Worm (Caenorhabditis elegans) whole organism, L1 larva: Measurements from ENCODE around the gene C35B1.2.

Experiments
- C04F5.9 ChIP-seq: sonication (generic microtip); optimal IDR thresholded peaks from 2 replicates; lab custom pipeline; 2016; ENCODE audit warnings: missing genetic modification characterization, missing compliant biosample characterization
- aha-1 ChIP-seq: fragments of 150-350 bp; optimal IDR thresholded peaks from 2 replicates; lab custom pipeline; 2014; ENCODE audit warnings: missing biosample characterization, missing genetic modification characterization
- aly-2 ChIP-seq: fragments of 150-350 bp; optimal IDR thresholded peaks from 2 replicates; lab custom pipeline; 2014; ENCODE audit warnings: missing biosample characterization, missing genetic modification characterization
- ama-1 ChIP-seq: fragments of 150-350 bp; optimal IDR thresholded peaks from 2 replicates; lab custom pipeline; 2014
- blmp-1 ChIP-seq: fragments of 150-350 bp; optimal IDR thresholded peaks from 2 replicates; lab custom pipeline; 2014; ENCODE audit warnings: missing biosample characterization, missing genetic modification characterization
- ceh-63 ChIP-seq: fragments of 200-800 bp; sonication (Bioruptor generic); optimal IDR thresholded peaks from 2 replicates; lab custom pipeline; 2018; ENCODE audit warnings: mild to moderate bottlenecking, missing genetic modification characterization, missing compliant biosample characterization
- ceh-82 ChIP-seq, 3 experiments: fragments of 150-350 bp in 1 of 3; sonication (generic microtip) in 2 of 3; optimal IDR thresholded peaks; 2 replicates each; lab custom pipeline; 2014 to 2017; ENCODE audit warnings: missing biosample characterization in 3 of 3, missing genetic modification characterization in 3 of 3
- ceh-90 ChIP-seq: sonication (generic microtip); optimal IDR thresholded peaks from 2 replicates; lab custom pipeline; 2016; ENCODE audit warnings: missing genetic modification characterization, missing compliant biosample characterization
- ces-1 ChIP-seq: fragments of 150-350 bp; optimal IDR thresholded peaks from 2 replicates; lab custom pipeline; 2014; ENCODE audit warnings: missing biosample characterization, missing genetic modification reagents, missing genetic modification characterization
- dsc-1 ChIP-seq: sonication (generic microtip); optimal IDR thresholded peaks from 2 replicates; lab custom pipeline; 2016; ENCODE audit warnings: mild to moderate bottlenecking, missing genetic modification characterization, missing compliant biosample characterization
- efl-3 ChIP-seq: fragments of 200-800 bp; sonication (Bioruptor generic); optimal IDR thresholded peaks from 2 replicates; lab custom pipeline; 2018; ENCODE audit warnings: mild to moderate bottlenecking, missing genetic modification characterization, missing compliant biosample characterization
- elt-2 ChIP-seq: sonication (generic microtip); optimal IDR thresholded peaks from 2 replicates; lab custom pipeline; 2016; ENCODE audit warnings: missing genetic modification characterization, mild to moderate bottlenecking, inconsistent platforms, missing compliant biosample characterization, missing genetic modification reagents
- elt-3 ChIP-seq, 6 experiments: fragments of 150-350 bp in 1 of 6; sonication (generic microtip); optimal IDR thresholded peaks; 2 replicates each; lab custom pipeline; 2017 to 2018; ENCODE audit warnings: missing biosample characterization in 6 of 6, missing genetic modification characterization in 6 of 6, inconsistent platforms in 1 of 6
- fos-1 ChIP-seq: fragments of 150-350 bp; optimal IDR thresholded peaks from 2 replicates; lab custom pipeline; 2014; ENCODE audit warnings: missing biosample characterization, missing genetic modification characterization
- grh-1 ChIP-seq: fragments of 200-800 bp; sonication (Bioruptor generic); IDR thresholded peaks from 2 replicates; pipeline ENCODE4 v1.3.6; 2022; ENCODE audit warnings: missing genetic modification reagents, missing genetic modification characterization, missing compliant biosample characterization
- hlh-17 ChIP-seq: fragments of 200-800 bp; sonication (Bioruptor generic); optimal IDR thresholded peaks from 2 replicates; lab custom pipeline; 2018; ENCODE audit warnings: missing genetic modification characterization, mild to moderate bottlenecking, missing compliant biosample characterization, moderate library complexity, borderline replicate concordance
- hpl-2 ChIP-seq: fragments of 150-350 bp; optimal IDR thresholded peaks from 2 replicates; lab custom pipeline; 2014; ENCODE audit warnings: missing biosample characterization, missing genetic modification reagents, missing genetic modification characterization
- irx-1 ChIP-seq: sonication (generic microtip); optimal IDR thresholded peaks from 2 replicates; lab custom pipeline; 2016; ENCODE audit warnings: missing genetic modification characterization, missing compliant biosample characterization
- lin-13 ChIP-seq: fragments of 150-350 bp; optimal IDR thresholded peaks from 2 replicates; lab custom pipeline; 2014; ENCODE audit warnings: missing biosample characterization, missing genetic modification reagents, missing genetic modification characterization
- lin-14 ChIP-seq: fragments of 200-800 bp; sonication (Bioruptor generic); optimal IDR thresholded peaks from 2 replicates; lab custom pipeline; 2018; ENCODE audit warnings: mild to moderate bottlenecking, missing genetic modification characterization, moderate library complexity, missing compliant biosample characterization
- lin-35 ChIP-seq, 2 experiments: fragments of 150-350 bp; optimal IDR thresholded peaks; 2 replicates each; lab custom pipeline; 2014; ENCODE audit warnings: missing biosample characterization in 2 of 2, missing genetic modification characterization in 2 of 2, missing genetic modification reagents in 2 of 2
- lin-39 ChIP-seq: fragments of 150-350 bp; optimal IDR thresholded peaks from 2 replicates; lab custom pipeline; 2014; ENCODE audit warnings: missing biosample characterization, missing genetic modification reagents, missing genetic modification characterization
- lir-3 ChIP-seq: sonication (generic microtip); optimal IDR thresholded peaks from 2 replicates; lab custom pipeline; 2016; ENCODE audit warnings: mild to moderate bottlenecking, missing genetic modification characterization, moderate library complexity, missing compliant biosample characterization; ENCODE audit not compliant: poor library complexity
- lsy-2 ChIP-seq, 2 experiments: fragments of 150-350 bp; optimal IDR thresholded peaks; 2 replicates each; lab custom pipeline; 2014; ENCODE audit warnings: missing biosample characterization in 2 of 2, missing genetic modification characterization in 2 of 2
- mab-9 ChIP-seq: fragments of 200-800 bp; sonication (Bioruptor generic); IDR thresholded peaks from 2 replicates; pipeline ENCODE4 v1.3.6; 2022; ENCODE audit warnings: missing genetic modification reagents, missing genetic modification characterization, missing compliant biosample characterization
- mdl-1 ChIP-seq, 2 experiments: fragments of 150-350 bp; optimal IDR thresholded peaks; 2 replicates each; lab custom pipeline; 2014 to 2017; ENCODE audit warnings: missing biosample characterization in 2 of 2, missing genetic modification characterization in 2 of 2, inconsistent platforms in 1 of 2
- mef-2 ChIP-seq: fragments of 150-350 bp; optimal IDR thresholded peaks from 2 replicates; lab custom pipeline; 2014; ENCODE audit warnings: missing biosample characterization, missing genetic modification characterization
- nhr-19 ChIP-seq: fragments of 200-800 bp; sonication (Bioruptor generic); conservative IDR thresholded peaks from 2 replicates; pipeline ENCODE4 v1.3.6; 2022; ENCODE audit warnings: missing genetic modification characterization, missing compliant biosample characterization
- nhr-47 ChIP-seq: sonication (generic microtip); optimal IDR thresholded peaks from 2 replicates; lab custom pipeline; 2016; ENCODE audit warnings: mild to moderate bottlenecking, missing genetic modification characterization, moderate library complexity, missing compliant biosample characterization
- nhr-76 ChIP-seq: sonication (generic microtip); optimal IDR thresholded peaks from 2 replicates; lab custom pipeline; 2017; ENCODE audit warnings: missing biosample characterization, missing genetic modification characterization
- nhr-77 ChIP-seq: fragments of 150-350 bp; optimal IDR thresholded peaks from 2 replicates; lab custom pipeline; 2014; ENCODE audit warnings: missing biosample characterization, missing genetic modification characterization
- nhr-85 ChIP-seq: sonication (generic microtip); peaks from one replicate; lab custom pipeline; 2016; ENCODE audit warnings: missing genetic modification characterization, inconsistent platforms, missing compliant biosample characterization
- nhr-90 ChIP-seq: sonication (generic microtip); optimal IDR thresholded peaks from 2 replicates; lab custom pipeline; 2016; ENCODE audit warnings: mild to moderate bottlenecking, missing genetic modification characterization, missing compliant biosample characterization; ENCODE audit not compliant: poor library complexity
- skn-1 ChIP-seq: fragments of 150-350 bp; optimal IDR thresholded peaks from 2 replicates; lab custom pipeline; 2014; ENCODE audit warnings: missing biosample characterization, missing genetic modification characterization
- sup-37 ChIP-seq: fragments of 200-800 bp; sonication (Bioruptor generic); optimal IDR thresholded peaks from 2 replicates; lab custom pipeline; 2018; ENCODE audit warnings: mild to moderate bottlenecking, missing genetic modification characterization, missing compliant biosample characterization
- swsn-7 ChIP-seq: sonication (generic microtip); optimal IDR thresholded peaks from 2 replicates; lab custom pipeline; 2016; ENCODE audit warnings: missing genetic modification characterization, missing compliant biosample characterization
- tbx-2 ChIP-seq: sonication (generic microtip); optimal IDR thresholded peaks from 2 replicates; lab custom pipeline; 2016; ENCODE audit warnings: missing genetic modification characterization, missing compliant biosample characterization
- tlp-1 ChIP-seq: fragments of 150-350 bp; optimal IDR thresholded peaks from 2 replicates; lab custom pipeline; 2014; ENCODE audit warnings: missing biosample characterization, missing genetic modification characterization
- unc-30 ChIP-seq: sonication (generic microtip); optimal IDR thresholded peaks from 2 replicates; lab custom pipeline; 2017; ENCODE audit warnings: missing biosample characterization, missing genetic modification characterization
- unc-86 ChIP-seq: sonication (generic microtip); optimal IDR thresholded peaks from 2 replicates; lab custom pipeline; 2016; ENCODE audit warnings: missing genetic modification characterization, missing compliant biosample characterization
- vab-15 ChIP-seq: sonication (generic microtip); optimal IDR thresholded peaks from 2 replicates; lab custom pipeline; 2017; ENCODE audit warnings: missing genotype, mild to moderate bottlenecking, missing genetic modification characterization, missing compliant biosample characterization
- xbp-1 ChIP-seq: sonication (generic microtip); optimal IDR thresholded peaks from 2 replicates; lab custom pipeline; 2016; ENCODE audit warnings: missing genetic modification characterization, missing compliant biosample characterization
- zag-1 ChIP-seq: fragments of 150-350 bp; optimal IDR thresholded peaks from 2 replicates; lab custom pipeline; 2014; ENCODE audit warnings: missing biosample characterization, missing genetic modification characterization

Gene C35B1.2

ce11 chrIV:4102720-4103119 lies 16.7 kb downstream of the C35B1.2 start, which contains the start of gene ubc-1:
ubc-1 (plus strand) TSS chrIV:4103020.
- no peak for TF ChIP-seq nhr-19
- peak; percentile 17 for TF ChIP-seq nhr-85 (tag; lab: Kevin White, UChicago)

- TF ChIP-seq elt-3 (tag; optimal IDR thresholded peaks at IDR 0.05; lab: Kevin White, UChicago): no peak
- no peak for TF ChIP-seq ceh-90 (tag; lab: Kevin White, UChicago)
- TF ChIP-seq tlp-1 (tag; lab: Kevin White, UChicago): no peak
Observed at ce11 chrIV:4108767-4109166, 22.8 kb downstream of the C35B1.2 start, which contains the start of gene C35B1.7. C35B1.7 (plus strand) TSS chrIV:4109067.

- no peak for TF ChIP-seq mef-2
- no peak for TF ChIP-seq ces-1 (GFP tag; lab: Kevin White, UChicago)
- TF ChIP-seq dsc-1 (tag; lab: Kevin White, UChicago): no peak
- no peak for TF ChIP-seq C04F5.9 (tag; lab: Kevin White, UChicago)
- TF ChIP-seq fos-1 (tag; lab: Kevin White, UChicago): no peak
- TF ChIP-seq zag-1 (tag; lab: Kevin White, UChicago): no peak
- TF ChIP-seq aha-1 (tag; lab: Kevin White, UChicago): no peak
- no peak for TF ChIP-seq nhr-76 (tag; lab: Kevin White, UChicago)
- no peak for TF ChIP-seq lir-3
- no peak for TF ChIP-seq efl-3 (GFP tag; lab: Kevin White, UChicago)
- TF ChIP-seq nhr-77 (tag; lab: Kevin White, UChicago): no peak
- TF ChIP-seq ama-1 (lab: Kevin White, UChicago): no peak
- TF ChIP-seq hpl-2: no peak
- no peak for TF ChIP-seq tbx-2 (tag; lab: Kevin White, UChicago)
- no peak for TF ChIP-seq elt-2 (tag; lab: Kevin White, UChicago)
- TF ChIP-seq ceh-82 (tag; optimal IDR thresholded peaks at IDR 0.05; lab: Kevin White, UChicago): no peak
- TF ChIP-seq nhr-85 (tag; lab: Kevin White, UChicago): no peak
- TF ChIP-seq xbp-1: no peak
- no peak for TF ChIP-seq sup-37 (GFP tag; lab: Kevin White, UChicago)
- no peak for TF ChIP-seq ceh-63
Observed at ce11 chrIV:4112387-4112786, 26.4 kb downstream of the C35B1.2 start, which contains the start of gene F49F1.14. F49F1.14 (minus strand) TSS chrIV:4112487.

- TF ChIP-seq hlh-17 (GFP tag; lab: Kevin White, UChicago) (no peak), blmp-1 (tag; lab: Kevin White, UChicago) (no peak), lin-39 (tag; lab: Kevin White, UChicago) (no peak), irx-1 (no peak), lin-13 (no peak), swsn-7 (tag; lab: Kevin White, UChicago) (no peak), lin-35 (GFP tag; optimal IDR thresholded peaks at IDR 0.05; lab: Kevin White, UChicago) (no peak), aly-2 (tag; lab: Kevin White, UChicago) (no peak), lsy-2 (tag; optimal IDR thresholded peaks at IDR 0.05; lab: Kevin White, UChicago) (no peak), elt-2 (tag; lab: Kevin White, UChicago) (no peak), unc-86 (no peak)
Observed at ce11 chrIV:4114526-4114925, 28.5 kb downstream of the C35B1.2 start, which contains the start of gene F49F1.15. F49F1.15 (minus strand) TSS chrIV:4114626.

ce11 chrIV:4115634-4116033 lies 29.6 kb downstream of the C35B1.2 start, which contains the start of the genes F49F1.4 and F49F1.2:
F49F1.4 (minus strand) TSS chrIV:4115734.
F49F1.2 (plus strand) TSS chrIV:4115943.
- TF ChIP-seq mef-2 (no peak), lin-14 (GFP tag; lab: Kevin White, UChicago) (no peak), lsy-2 (tag; optimal IDR thresholded peaks at IDR 0.05; lab: Kevin White, UChicago) (no peak), tbx-2 (tag; lab: Kevin White, UChicago) (no peak), vab-15 (no peak), skn-1 (tag; lab: Kevin White, UChicago) (no peak), nhr-90 (tag; lab: Kevin White, UChicago) (no peak), grh-1 (GFP tag; lab: Robert Waterston, UW) (no peak), unc-30 (tag; lab: Kevin White, UChicago) (no peak), elt-3 (tag; optimal IDR thresholded peaks at IDR 0.05; lab: Kevin White, UChicago) (no peak), nhr-47 (no peak), mab-9 (GFP tag; lab: Robert Waterston, UW) (no peak), lin-35 (GFP tag; optimal IDR thresholded peaks at IDR 0.05; lab: Kevin White, UChicago) (no peak), sup-37 (GFP tag; lab: Kevin White, UChicago) (no peak), ama-1 (lab: Kevin White, UChicago) (no peak), mdl-1 (tag; optimal IDR thresholded peaks at IDR 0.05; lab: Kevin White, UChicago) (no peak)
- TF ChIP-seq, all 84 proteins: peak for 0
